Fruit fly (Drosophila melanogaster) Kc167 (cell line): ENCODE results near the gene Aps.

Experiments
- Myc ChIP-seq: fragments of >200 bp; optimal IDR thresholded peaks from 2 replicates; lab custom pipeline; 2017; ENCODE audit warnings: missing external identifiers
- Sin3A ChIP-seq: fragments of >200 bp; optimal IDR thresholded peaks from 2 replicates; lab custom pipeline; 2018; ENCODE audit warnings: missing external identifiers
- h ChIP-seq: fragments of >200 bp; optimal IDR thresholded peaks from 3 replicates; lab custom pipeline; 2018; ENCODE audit warnings: missing external identifiers
- insv ChIP-seq: fragments of >200 bp; optimal IDR thresholded peaks from 3 replicates; lab custom pipeline; 2018; ENCODE audit warnings: missing external identifiers
- psq ChIP-seq: fragments of >200 bp; optimal IDR thresholded peaks from 2 replicates; lab custom pipeline; 2017; ENCODE audit warnings: missing external identifiers
- ttk ChIP-seq: sonication (Bioruptor generic); optimal IDR thresholded peaks from 2 replicates; lab custom pipeline; 2017; ENCODE audit warnings: missing external identifiers

Aps gene

DNA sequence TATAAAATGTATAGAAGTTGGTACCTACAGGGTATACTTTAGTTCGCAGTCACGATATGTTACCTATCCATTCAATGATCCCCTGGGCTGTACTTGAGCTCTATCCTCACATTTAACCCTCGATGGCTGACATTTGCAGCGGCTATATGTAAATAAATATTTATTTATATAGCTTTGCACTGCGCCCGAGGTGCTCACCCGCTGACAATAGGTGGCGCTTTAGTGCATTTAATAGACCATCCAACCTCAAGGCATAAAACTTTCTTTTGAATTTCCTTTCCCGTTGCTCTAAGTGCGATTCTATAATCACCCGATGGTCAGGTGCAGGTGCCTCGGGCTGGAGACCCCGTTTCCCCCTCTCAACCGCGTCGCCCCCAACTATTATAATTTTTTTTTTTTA, 18.3 kb upstream of the Aps start:
- TF ChIP-seq psq (no peak), ttk (lab: Kevin White, UChicago) (no peak), h (no peak), Sin3A (lab: Kevin White, UChicago) (no peak), insv (lab: Kevin White, UChicago) (no peak), Myc (no peak)

dm6 chr3L:10913214-10913613, 14.3 kb upstream of the Aps start:
- TF ChIP-seq ttk (lab: Kevin White, UChicago) (no peak), Sin3A (lab: Kevin White, UChicago) (no peak), Myc (no peak), h (no peak), insv (lab: Kevin White, UChicago) (no peak), psq (no peak)

dm6 chr3L:10909612-10910011, 10.7 kb upstream of the Aps start:
- TF ChIP-seq h (no peak), Myc (no peak), Sin3A (lab: Kevin White, UChicago) (no peak), psq (no peak), insv (lab: Kevin White, UChicago) (no peak), ttk (lab: Kevin White, UChicago) (no peak)

DNA sequence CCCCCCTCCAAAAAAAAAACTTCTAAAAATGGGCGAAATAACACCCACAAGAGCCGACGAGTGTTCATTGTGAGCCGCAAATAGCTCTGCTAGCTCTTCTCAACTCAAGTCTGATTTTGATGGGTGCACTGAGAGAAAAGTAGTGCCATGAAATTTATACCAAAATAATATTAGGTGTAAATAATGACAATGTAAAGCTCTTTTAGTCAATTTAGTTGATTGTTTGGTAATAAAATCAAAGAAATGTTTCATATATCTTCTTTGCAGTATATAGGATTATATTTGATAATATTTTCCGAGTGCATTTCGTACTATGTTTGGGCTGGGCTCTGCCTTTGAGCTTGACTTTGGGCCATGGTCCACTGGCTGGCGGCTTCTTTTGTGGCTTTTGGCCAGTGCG, 5.8 kb upstream of the Aps start:
- no peak for TF ChIP-seq insv (lab: Kevin White, UChicago)
- no peak for TF ChIP-seq psq
- no peak for TF ChIP-seq ttk (lab: Kevin White, UChicago)
- TF ChIP-seq Myc = no peak
- no peak for TF ChIP-seq h
- TF ChIP-seq Sin3A (lab: Kevin White, UChicago) = no peak

DNA sequence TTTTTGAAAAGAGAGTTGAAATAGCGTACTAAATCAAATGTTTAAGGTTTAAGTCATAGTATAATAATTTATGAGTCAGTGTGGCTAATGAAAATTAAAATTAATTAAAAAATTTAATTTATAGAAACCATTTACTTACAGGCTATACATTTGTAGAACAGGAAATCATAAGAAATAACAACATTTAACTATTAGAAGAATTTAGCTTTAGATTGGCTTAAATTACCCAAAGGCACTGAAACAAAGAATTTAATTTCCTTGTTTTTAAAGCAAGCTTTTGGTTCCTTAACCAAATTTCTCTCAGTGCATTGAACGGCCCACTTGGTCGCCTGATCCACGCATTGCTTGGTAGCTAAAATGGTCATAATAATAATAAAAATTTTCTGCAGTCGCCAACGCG, 4.5 kb upstream of the Aps start:
- TF ChIP-seq ttk (lab: Kevin White, UChicago) = no peak
- TF ChIP-seq Sin3A (lab: Kevin White, UChicago) = no peak
- TF ChIP-seq Myc = no peak
- no peak for TF ChIP-seq h
- TF ChIP-seq psq = no peak
- no peak for TF ChIP-seq insv (lab: Kevin White, UChicago)

DNA sequence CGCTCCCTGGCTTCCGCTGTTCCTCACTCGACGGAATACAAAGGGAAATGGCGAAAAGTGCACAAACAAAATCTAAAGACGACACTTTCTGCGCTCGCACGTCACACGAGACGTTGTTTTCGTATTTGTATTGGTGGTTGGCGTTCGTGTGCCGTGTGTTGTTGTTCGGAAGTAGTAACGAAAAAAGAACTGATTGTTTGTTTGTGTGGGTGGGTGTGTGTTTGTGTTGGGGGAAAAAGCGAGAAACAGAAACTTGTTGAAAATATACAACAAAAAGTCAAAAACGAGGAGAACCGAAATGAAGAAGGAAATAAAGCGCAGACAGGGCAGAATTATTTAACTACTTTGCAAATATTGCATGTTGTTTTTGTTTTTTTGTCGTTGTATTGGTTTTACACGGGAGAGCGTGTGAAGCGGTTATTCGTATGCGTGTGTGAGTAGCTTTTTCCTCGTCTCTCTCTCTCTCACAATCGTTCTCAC, 627 bp downstream of the Aps start:
- no peak for TF ChIP-seq psq
- TF ChIP-seq ttk (lab: Kevin White, UChicago) = no peak
- no peak for TF ChIP-seq Sin3A (lab: Kevin White, UChicago)
- no peak for TF ChIP-seq Myc
- no peak for TF ChIP-seq insv (lab: Kevin White, UChicago)
- no peak for TF ChIP-seq h

dm6 chr3L:10897534-10898255, 1.2 kb downstream of the Aps start:
- no peak for TF ChIP-seq psq

- TF ChIP-seq Myc = no peak
- no peak for TF ChIP-seq psq
- TF ChIP-seq insv (lab: Kevin White, UChicago) = no peak
- no peak for TF ChIP-seq Sin3A (lab: Kevin White, UChicago)
These were observed 2.0 kb downstream of the Aps start for dm6 chr3L:10896923-10897322.

- no peak for TF ChIP-seq Myc
- TF ChIP-seq h = no peak
- no peak for TF ChIP-seq insv (lab: Kevin White, UChicago)
- TF ChIP-seq Sin3A (lab: Kevin White, UChicago) = no peak
- no peak for TF ChIP-seq psq
- TF ChIP-seq ttk (lab: Kevin White, UChicago) = no peak
These were observed 4.8 kb downstream of the Aps start, which contains the start of gene Cpr67Fb for dm6 chr3L:10894159-10894558. Cpr67Fb (plus strand) TSS chr3L:10894173.

DNA sequence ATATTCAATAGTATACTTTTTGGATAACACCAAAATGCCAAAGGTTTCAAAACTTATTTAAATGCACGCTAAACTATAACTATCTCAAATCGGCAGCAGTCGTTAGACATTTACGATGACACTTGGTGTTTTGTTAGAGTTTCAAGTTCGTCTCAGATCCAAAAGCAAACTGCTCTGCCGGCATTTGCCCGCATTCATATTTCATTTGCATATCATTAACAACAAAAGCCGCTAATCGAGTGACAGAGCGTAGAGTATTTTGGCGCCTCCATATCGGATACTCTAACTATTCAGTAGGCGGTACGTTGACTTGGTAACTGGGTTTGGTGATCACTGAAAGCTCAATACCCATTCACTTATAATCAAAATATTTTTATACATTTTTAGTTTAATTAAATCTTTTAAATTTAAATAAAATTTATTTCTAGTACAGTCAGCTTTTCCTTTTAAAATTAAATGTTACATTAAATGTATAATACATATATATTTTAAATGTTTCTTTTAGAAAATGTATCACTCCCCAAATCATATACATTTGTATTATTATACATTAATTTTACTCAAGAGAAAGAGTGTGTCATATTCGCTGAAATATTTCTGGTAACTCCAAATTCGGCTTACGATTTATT, 5.7 kb downstream of the Aps start:
- TF ChIP-seq insv (lab: Kevin White, UChicago) (no peak), h (no peak), Sin3A (lab: Kevin White, UChicago) (no peak), psq (no peak), ttk (lab: Kevin White, UChicago) (no peak), Myc (no peak)

DNA sequence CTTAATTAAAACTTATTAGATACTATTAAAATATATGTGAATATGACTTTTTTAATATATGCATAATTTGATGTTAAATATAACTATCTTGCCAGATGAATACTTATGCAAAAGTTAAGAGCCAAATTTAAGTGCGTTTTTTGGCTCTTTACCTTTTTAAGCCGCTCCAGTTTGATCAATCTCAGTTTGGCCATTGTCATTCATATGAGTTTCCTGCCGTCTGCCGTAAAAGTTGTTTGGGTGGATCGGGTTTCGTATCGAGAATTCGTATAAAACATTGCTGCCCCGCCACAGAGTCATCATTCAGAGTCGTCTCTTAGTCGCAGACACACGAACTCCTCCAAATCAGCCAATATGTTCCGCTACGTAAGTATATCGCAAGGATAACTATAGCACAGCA, 7.5 kb downstream of the Aps start, which contains the start of gene Cpr67Fa2:
TSS of gene Cpr67Fa2 (plus strand) at position 301 of the 400 bp plus-strand sequence.
- TF ChIP-seq h = no peak
- TF ChIP-seq Myc = no peak
- TF ChIP-seq Sin3A (lab: Kevin White, UChicago) = no peak
- TF ChIP-seq ttk (lab: Kevin White, UChicago) = no peak
- no peak for TF ChIP-seq insv (lab: Kevin White, UChicago)
- TF ChIP-seq psq = no peak

DNA sequence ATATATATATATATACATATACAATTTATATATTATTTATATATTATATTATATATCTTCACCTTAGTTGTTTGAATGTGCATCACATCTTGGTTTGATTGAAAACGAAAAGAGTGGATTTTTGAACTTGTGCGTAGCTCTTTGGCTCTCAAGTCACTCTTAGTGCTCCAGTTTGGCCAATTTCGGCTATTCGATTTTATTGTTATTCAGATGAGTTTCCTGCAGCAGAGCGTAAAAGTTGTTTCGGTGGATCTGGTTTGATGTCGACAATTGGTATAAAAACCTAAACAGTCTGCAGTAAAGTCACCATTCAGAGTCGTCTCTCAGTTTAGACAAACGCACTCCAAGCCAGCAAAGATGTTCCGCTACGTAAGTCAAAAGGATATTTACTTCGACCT, 9.2 kb downstream of the Aps start, which contains the start of gene Cpr67Fa1:
TSS of gene Cpr67Fa1 (plus strand) at position 299 of the 398 bp plus-strand sequence.
- TF ChIP-seq psq = no peak
- TF ChIP-seq h = no peak
- no peak for TF ChIP-seq insv (lab: Kevin White, UChicago)
- no peak for TF ChIP-seq Myc
- no peak for TF ChIP-seq Sin3A (lab: Kevin White, UChicago)
- TF ChIP-seq ttk (lab: Kevin White, UChicago) = no peak
